Worm (Caenorhabditis elegans): Measurements from ENCODE around the gene R05D8.7.

R05D8.7 gene

DNA sequence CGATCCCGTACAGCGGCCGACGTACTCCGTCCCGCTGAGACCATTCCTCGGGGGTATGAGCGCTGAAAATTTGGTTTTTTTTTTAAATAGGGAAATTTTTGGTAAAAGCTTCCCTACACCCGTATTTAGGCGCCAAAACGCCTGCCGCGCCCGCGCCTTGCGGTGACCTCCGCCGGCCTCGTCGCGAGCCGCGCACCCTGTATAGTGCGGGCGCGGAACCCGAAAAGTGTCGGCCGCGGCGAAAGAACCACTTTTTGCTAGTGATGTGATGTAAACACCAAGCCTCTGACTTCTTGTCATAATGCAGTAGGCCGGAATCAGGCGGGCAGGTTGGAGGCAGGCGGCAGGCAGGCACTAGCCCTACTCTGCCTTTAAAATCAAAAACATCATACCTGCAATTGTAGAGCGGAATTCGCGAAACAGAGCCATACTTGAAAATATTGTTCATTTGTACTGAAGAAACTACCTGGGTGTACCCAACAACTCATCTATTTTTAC, 44.3 kb downstream of the R05D8.7 start, which contains the start of gene srt-29:
TSS of gene srt-29 (minus strand) at position 448 of the 498 bp plus-strand sequence.
- TF ChIP-seq nhr-28 (tag; optimal IDR thresholded peaks at IDR 0.05) (no peak), unc-62 (GFP tag; optimal IDR thresholded peaks at IDR 0.05) (no peak), jun-1 (tag; optimal IDR thresholded peaks at IDR 0.05) (no peak), tbx-2 (tag; optimal IDR thresholded peaks at IDR 0.05) (no peak), ceh-28 (tag; optimal IDR thresholded peaks at IDR 0.05) (no peak), elt-1 (tag; optimal IDR thresholded peaks at IDR 0.05) (no peak), nhr-12 (tag; optimal IDR thresholded peaks at IDR 0.05) (no peak), ztf-11 (tag; optimal IDR thresholded peaks at IDR 0.05) (no peak), nhr-11 (tag; optimal IDR thresholded peaks at IDR 0.05) (no peak), hmg-11 (tag; optimal IDR thresholded peaks at IDR 0.05) (no peak), fkh-10 (GFP tag; optimal IDR thresholded peaks at IDR 0.05) (no peak)

DNA sequence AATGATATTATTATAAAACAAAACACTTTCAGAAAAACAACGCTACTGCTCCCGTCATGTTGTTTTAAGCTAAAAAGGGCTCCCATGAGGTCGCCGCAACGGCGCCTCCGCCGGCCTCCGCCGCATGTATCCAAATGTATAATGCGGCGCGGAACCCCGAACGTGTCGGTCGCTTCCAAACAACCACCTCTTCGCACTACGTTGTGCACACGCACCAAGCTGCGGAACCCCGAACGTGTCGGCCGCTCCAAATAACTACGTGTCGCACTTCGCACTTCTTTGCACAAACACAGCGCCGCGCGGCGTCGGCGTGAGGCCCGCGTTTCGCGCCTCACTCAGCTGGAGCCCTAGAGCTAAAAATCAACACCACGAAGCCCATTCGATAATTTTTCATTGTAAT, 46.1 kb downstream of the R05D8.7 start:
- TF ChIP-seq nhr-23 (tag; optimal IDR thresholded peaks at IDR 0.05) (no peak), pqm-1 (tag; optimal IDR thresholded peaks at IDR 0.05) (no peak), ZK546.5 (tag; optimal IDR thresholded peaks at IDR 0.05) (no peak), ceh-82 (tag; optimal IDR thresholded peaks at IDR 0.05) (no peak), fkh-2 (tag; optimal IDR thresholded peaks at IDR 0.05) (no peak), lsy-12 (tag; optimal IDR thresholded peaks at IDR 0.05) (no peak), ceh-28 (tag; optimal IDR thresholded peaks at IDR 0.05) (no peak), lin-15B (tag; optimal IDR thresholded peaks at IDR 0.05) (no peak), pha-4 (tag; optimal IDR thresholded peaks at IDR 0.05) (no peak), jun-1 (tag; optimal IDR thresholded peaks at IDR 0.05) (no peak), elt-1 (tag; optimal IDR thresholded peaks at IDR 0.05) (no peak)

ce11 chrV:2713532-2713931, 49.5 kb downstream of the R05D8.7 start, which contains the start of gene srt-28:
Gene srt-28, minus strand, starts transcription at chrV:2713632.
- TF ChIP-seq nhr-25 (tag; optimal IDR thresholded peaks at IDR 0.05): no peak
- no peak for TF ChIP-seq elt-1 (tag; optimal IDR thresholded peaks at IDR 0.05)
- TF ChIP-seq sea-2 (GFP tag; optimal IDR thresholded peaks at IDR 0.05): no peak
- no peak for TF ChIP-seq pqm-1 (tag; optimal IDR thresholded peaks at IDR 0.05)
- TF ChIP-seq nhr-11 (tag; optimal IDR thresholded peaks at IDR 0.05): no peak
- TF ChIP-seq ceh-28 (tag; optimal IDR thresholded peaks at IDR 0.05): no peak
- TF ChIP-seq fkh-2 (tag; optimal IDR thresholded peaks at IDR 0.05): no peak
- TF ChIP-seq nhr-28 (tag; optimal IDR thresholded peaks at IDR 0.05): no peak
- TF ChIP-seq R02D3.7 (tag; optimal IDR thresholded peaks at IDR 0.05): no peak
- TF ChIP-seq elt-3 (tag; optimal IDR thresholded peaks at IDR 0.05): no peak
- no peak for TF ChIP-seq ztf-4 (tag; optimal IDR thresholded peaks at IDR 0.05)
- no peak for TF ChIP-seq hmg-11 (tag; optimal IDR thresholded peaks at IDR 0.05)
- TF ChIP-seq jun-1 (tag; optimal IDR thresholded peaks at IDR 0.05): no peak
